Worm (Caenorhabditis elegans) whole organism, L2 larva: ENCODE results near the gene C09G9.1.

Source experiments
- F13H6.1 ChIP-seq: sonication (generic microtip); optimal IDR thresholded peaks from 2 replicates; lab custom pipeline; 2016; ENCODE audit warnings: missing genetic modification characterization, missing compliant biosample characterization
- ZK546.5 ChIP-seq: sonication (generic microtip); optimal IDR thresholded peaks from 2 replicates; lab custom pipeline; 2017; ENCODE audit warnings: missing biosample characterization, missing genetic modification characterization
- alr-1 ChIP-seq: fragments of 150-350 bp; optimal IDR thresholded peaks from 2 replicates; lab custom pipeline; 2014; ENCODE audit warnings: missing biosample characterization, missing genetic modification characterization
- ama-1 ChIP-seq: fragments of 150-350 bp; optimal IDR thresholded peaks from 2 replicates; lab custom pipeline; 2018; ENCODE audit warnings: inconsistent platforms
- ceh-16 ChIP-seq: fragments of 150-350 bp; optimal IDR thresholded peaks from 2 replicates; lab custom pipeline; 2014; ENCODE audit warnings: missing biosample characterization, missing genetic modification characterization
- dmd-4 ChIP-seq: sonication (generic microtip); optimal IDR thresholded peaks from 2 replicates; lab custom pipeline; 2017; ENCODE audit warnings: missing biosample characterization, missing genetic modification characterization
- egl-27 ChIP-seq: sonication (generic microtip); optimal IDR thresholded peaks from 3 replicates; lab custom pipeline; 2017; ENCODE audit warnings: missing biosample characterization, missing genetic modification reagents, missing genetic modification characterization
- elt-3 ChIP-seq: sonication (generic microtip); optimal IDR thresholded peaks from 2 replicates; lab custom pipeline; 2017; ENCODE audit warnings: missing biosample characterization, missing genetic modification characterization
- fos-1 ChIP-seq: fragments of 150-350 bp; optimal IDR thresholded peaks from 2 replicates; lab custom pipeline; 2014; ENCODE audit warnings: missing biosample characterization, missing genetic modification characterization
- gmeb-1 ChIP-seq: fragments of 150-350 bp; optimal IDR thresholded peaks from 2 replicates; lab custom pipeline; 2014; ENCODE audit warnings: missing biosample characterization, missing genetic modification characterization
- lin-11 ChIP-seq: fragments of 150-350 bp; sonication (generic microtip); optimal IDR thresholded peaks from 2 replicates; lab custom pipeline; 2014; ENCODE audit warnings: missing biosample characterization, missing genetic modification characterization, inconsistent platforms, mixed read lengths
- lin-13 ChIP-seq: fragments of 150-350 bp; optimal IDR thresholded peaks from 2 replicates; lab custom pipeline; 2014; ENCODE audit warnings: missing biosample characterization, missing genetic modification reagents, missing genetic modification characterization
- lin-39 ChIP-seq: fragments of 150-350 bp; optimal IDR thresholded peaks from 2 replicates; lab custom pipeline; 2014; ENCODE audit warnings: missing biosample characterization, missing genetic modification reagents, missing genetic modification characterization
- mab-5 ChIP-seq: fragments of 150-350 bp; optimal IDR thresholded peaks from 2 replicates; lab custom pipeline; 2014; ENCODE audit warnings: missing biosample characterization, missing genetic modification characterization
- mbf-1 ChIP-seq: sonication (generic microtip); optimal IDR thresholded peaks from 2 replicates; lab custom pipeline; 2017; ENCODE audit warnings: missing biosample characterization, missing genetic modification characterization
- mdl-1 ChIP-seq, 2 experiments: fragments of 150-350 bp in 1 of 2; sonication (generic microtip) in 1 of 2; optimal IDR thresholded peaks; 2 replicates each; lab custom pipeline; 2017; ENCODE audit warnings: missing biosample characterization in 2 of 2, missing genetic modification characterization in 2 of 2
- nhr-10 ChIP-seq: sonication (generic microtip); optimal IDR thresholded peaks from 2 replicates; lab custom pipeline; 2017; ENCODE audit warnings: missing biosample characterization, missing genetic modification characterization
- nhr-11 ChIP-seq: fragments of 150-350 bp; optimal IDR thresholded peaks from 2 replicates; lab custom pipeline; 2014; ENCODE audit warnings: missing biosample characterization, missing genetic modification characterization
- nhr-12 ChIP-seq: fragments of 150-350 bp; optimal IDR thresholded peaks from 2 replicates; lab custom pipeline; 2014; ENCODE audit warnings: missing biosample characterization, missing genetic modification characterization
- nhr-129 ChIP-seq: fragments of 150-350 bp; optimal IDR thresholded peaks from 2 replicates; lab custom pipeline; 2014; ENCODE audit warnings: missing biosample characterization, missing genetic modification characterization
- nhr-21 ChIP-seq: fragments of 150-350 bp; optimal IDR thresholded peaks from 2 replicates; lab custom pipeline; 2014; ENCODE audit warnings: missing biosample characterization, missing genetic modification characterization
- nhr-23 ChIP-seq: fragments of 150-350 bp; optimal IDR thresholded peaks from 2 replicates; lab custom pipeline; 2014; ENCODE audit warnings: missing biosample characterization, missing genetic modification reagents, missing genetic modification characterization
- nhr-237 ChIP-seq: fragments of 150-350 bp; optimal IDR thresholded peaks from 2 replicates; lab custom pipeline; 2014; ENCODE audit warnings: missing biosample characterization, missing genetic modification characterization
- nhr-25 ChIP-seq: fragments of 150-350 bp; sonication (generic microtip); optimal IDR thresholded peaks from 3 replicates; lab custom pipeline; 2014; ENCODE audit warnings: missing biosample characterization, missing genetic modification characterization
- nhr-6 ChIP-seq: fragments of 150-350 bp; optimal IDR thresholded peaks from 2 replicates; lab custom pipeline; 2014; ENCODE audit warnings: missing biosample characterization, missing genetic modification characterization
- sem-4 ChIP-seq: fragments of 150-350 bp; optimal IDR thresholded peaks from 2 replicates; lab custom pipeline; 2014; ENCODE audit warnings: missing biosample characterization, missing genetic modification reagents, missing genetic modification characterization
- sma-3 ChIP-seq: sonication (generic microtip); optimal IDR thresholded peaks from 2 replicates; lab custom pipeline; 2016; ENCODE audit warnings: missing genetic modification reagents, missing genetic modification characterization, missing compliant biosample characterization
- sma-9 ChIP-seq, 2 experiments: fragments of 150-350 bp in 1 of 2; sonication (generic microtip) in 1 of 2; optimal IDR thresholded peaks; 2 replicates each; lab custom pipeline; 2014 to 2016; ENCODE audit warnings: missing genetic modification characterization in 2 of 2, mild to moderate bottlenecking in 1 of 2, missing biosample characterization in 1 of 2, missing compliant biosample characterization in 1 of 2, missing genetic modification reagents in 1 of 2, moderate library complexity in 1 of 2
- snpc-4 ChIP-seq: fragments of 150-350 bp; optimal IDR thresholded peaks from 2 replicates; lab custom pipeline; 2014; ENCODE audit warnings: missing biosample characterization, missing genetic modification characterization
- unc-55 ChIP-seq: fragments of 150-350 bp; sonication (generic microtip); optimal IDR thresholded peaks from 3 replicates; lab custom pipeline; 2014; ENCODE audit warnings: missing biosample characterization, missing genetic modification reagents, missing genetic modification characterization
- unc-62 ChIP-seq: fragments of 150-350 bp; optimal IDR thresholded peaks from 2 replicates; lab custom pipeline; 2014; ENCODE audit warnings: missing biosample characterization, missing genetic modification reagents, missing genetic modification characterization
- ztf-1 ChIP-seq: fragments of 200-800 bp; sonication (Bioruptor generic); conservative IDR thresholded peaks from 2 replicates; pipeline ENCODE4 v1.3.6; 2022; ENCODE audit warnings: missing genetic modification characterization, missing compliant biosample characterization
- ztf-11 ChIP-seq: sonication (generic microtip); optimal IDR thresholded peaks from 2 replicates; lab custom pipeline; 2017; ENCODE audit warnings: missing biosample characterization, missing genetic modification characterization

Gene C09G9.1

ce11 chrIV:8864672-8865071 lies 613 bp downstream of the C09G9.1 start:
- TF ChIP-seq sma-3 (peak; percentile 5), nhr-25 (tag; lab: Kevin White, UChicago) (peak; percentile 34), nhr-6 (tag; lab: Kevin White, UChicago) (no peak), lin-13 (GFP tag; lab: Kevin White, UChicago) (no peak), gmeb-1 (tag; lab: Kevin White, UChicago) (peak; percentile 36), dmd-4 (tag; lab: Kevin White, UChicago) (no peak), unc-62 (GFP tag; lab: Kevin White, UChicago) (peak; percentile 15), mab-5 (tag; lab: Kevin White, UChicago) (peak; percentile 52), nhr-23 (tag; lab: Kevin White, UChicago) (no peak), nhr-21 (tag; lab: Kevin White, UChicago) (peak; percentile 53), sma-9 (GFP tag; optimal IDR thresholded peaks at IDR 0.05; lab: Kevin White, UChicago) (peak; percentile 43), sma-9 (tag; optimal IDR thresholded peaks at IDR 0.05; lab: Kevin White, UChicago) (no peak), nhr-11 (tag; lab: Kevin White, UChicago) (no peak), ztf-11 (tag; lab: Kevin White, UChicago) (no peak)

- TF ChIP-seq elt-3 (tag; lab: Kevin White, UChicago) (no peak), ama-1 (lab: Kevin White, UChicago) (no peak), nhr-12 (tag; lab: Kevin White, UChicago) (no peak), unc-55 (no peak), nhr-129 (tag; lab: Kevin White, UChicago) (no peak), gmeb-1 (tag; lab: Kevin White, UChicago) (no peak), ZK546.5 (tag; lab: Kevin White, UChicago) (no peak), alr-1 (tag; lab: Kevin White, UChicago) (no peak), fos-1 (tag; lab: Kevin White, UChicago) (no peak), snpc-4 (no peak), ceh-16 (tag; lab: Kevin White, UChicago) (no peak), nhr-237 (tag; lab: Kevin White, UChicago) (no peak), egl-27 (tag; lab: Kevin White, UChicago) (no peak), nhr-25 (tag; lab: Kevin White, UChicago) (no peak), lin-13 (GFP tag; lab: Kevin White, UChicago) (no peak), mbf-1 (tag; lab: Kevin White, UChicago) (no peak), nhr-6 (tag; lab: Kevin White, UChicago) (no peak), sma-3 (no peak), mdl-1 (tag; optimal IDR thresholded peaks at IDR 0.05; lab: Kevin White, UChicago) (no peak)
Measured at ce11 chrIV:8855963-8856362, 9.3 kb downstream of the C09G9.1 start, which contains the start of gene T11B7.5. Gene T11B7.5 (minus strand): TSS chrIV:8856063.

ce11 chrIV:8853301-8853700 lies 12.0 kb downstream of the C09G9.1 start:
- TF ChIP-seq nhr-10 (tag; lab: Kevin White, UChicago), result no peak
- TF ChIP-seq nhr-21 (tag; lab: Kevin White, UChicago), result no peak
- TF ChIP-seq nhr-25 (tag; lab: Kevin White, UChicago), result no peak
- TF ChIP-seq snpc-4, result no peak
- no peak for TF ChIP-seq lin-11
- no peak for TF ChIP-seq F13H6.1 (tag; lab: Kevin White, UChicago)
- TF ChIP-seq sma-9 (GFP tag; optimal IDR thresholded peaks at IDR 0.05; lab: Kevin White, UChicago), result no peak
- TF ChIP-seq sma-9 (tag; optimal IDR thresholded peaks at IDR 0.05; lab: Kevin White, UChicago), result no peak
- no peak for TF ChIP-seq lin-39
- no peak for TF ChIP-seq unc-62 (GFP tag; lab: Kevin White, UChicago)

ce11 chrIV:8852194-8852593 lies 13.1 kb downstream of the C09G9.1 start, which contains the start of gene alp-1:
Gene alp-1 (plus strand): TSS chrIV:8852494.
- no peak for TF ChIP-seq mab-5 (tag; lab: Kevin White, UChicago)
- TF ChIP-seq snpc-4, result no peak

ce11 chrIV:8850807-8851206 lies 14.5 kb downstream of the C09G9.1 start:
- TF ChIP-seq sem-4 (tag; lab: Kevin White, UChicago), result no peak
- no peak for TF ChIP-seq unc-62 (GFP tag; lab: Kevin White, UChicago)
- no peak for TF ChIP-seq mab-5 (tag; lab: Kevin White, UChicago)
- TF ChIP-seq ztf-1, result no peak
- peak; percentile 47 for TF ChIP-seq F13H6.1 (tag; lab: Kevin White, UChicago)
